Fruit fly (Drosophila melanogaster) ovary, adult (tissue): ENCODE results near the gene tinc.

Experiments
- CG17801 ChIP-seq: fragments of 200-800 bp; optimal IDR thresholded peaks from 2 replicates; lab custom pipeline; 2019; ENCODE audit warnings: missing biosample characterization, mild to moderate bottlenecking, missing genetic modification characterization, moderate library complexity; ENCODE audit not compliant: partially characterized antibody

Gene tinc

DNA sequence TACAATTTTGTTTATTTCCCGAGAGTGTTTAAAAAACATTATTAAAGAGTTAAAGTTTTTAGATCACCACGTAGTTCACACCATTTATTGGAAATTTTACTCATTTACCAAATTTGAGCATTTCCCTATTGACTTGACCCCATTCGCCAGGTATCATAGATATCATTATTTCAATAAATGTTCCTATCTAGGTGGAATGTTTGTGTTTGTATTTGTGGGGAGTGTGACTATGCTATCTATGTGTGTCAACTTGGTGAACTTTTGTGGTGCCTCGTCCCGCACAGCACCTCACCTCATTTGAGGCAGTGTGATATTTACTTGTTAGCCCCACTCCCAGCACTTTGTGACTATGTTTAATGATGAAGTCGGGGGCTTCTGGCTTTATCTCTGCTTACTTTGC is 17.3 kb downstream of the tinc start:
- no peak for TF ChIP-seq CG17801 (GFP tag; lab: Kevin White, UChicago)

DNA sequence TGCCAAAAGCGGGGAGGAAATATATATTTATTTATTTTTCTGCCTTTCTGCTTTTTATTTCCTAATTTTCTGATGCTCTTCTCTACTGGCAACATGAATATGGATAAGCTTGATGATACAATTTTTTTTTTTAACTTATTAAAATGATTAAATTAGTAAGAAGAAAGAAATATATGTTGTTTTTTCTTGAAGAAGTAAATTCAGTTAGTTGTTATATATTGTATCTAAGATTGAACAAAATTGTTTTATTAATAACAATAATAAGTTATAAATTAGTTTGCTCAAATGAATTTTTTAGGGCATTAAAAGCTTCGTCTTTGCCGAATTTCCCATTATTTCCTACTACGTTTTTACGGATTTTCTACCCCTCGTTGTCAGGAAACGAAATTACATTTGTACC is 19.2 kb downstream of the tinc start:
- no peak for TF ChIP-seq CG17801 (GFP tag; lab: Kevin White, UChicago)

dm6 chr3R:17846966-17847365 is 35.6 kb downstream of the tinc start:
- TF ChIP-seq CG17801 (GFP tag; lab: Kevin White, UChicago) = no peak

DNA sequence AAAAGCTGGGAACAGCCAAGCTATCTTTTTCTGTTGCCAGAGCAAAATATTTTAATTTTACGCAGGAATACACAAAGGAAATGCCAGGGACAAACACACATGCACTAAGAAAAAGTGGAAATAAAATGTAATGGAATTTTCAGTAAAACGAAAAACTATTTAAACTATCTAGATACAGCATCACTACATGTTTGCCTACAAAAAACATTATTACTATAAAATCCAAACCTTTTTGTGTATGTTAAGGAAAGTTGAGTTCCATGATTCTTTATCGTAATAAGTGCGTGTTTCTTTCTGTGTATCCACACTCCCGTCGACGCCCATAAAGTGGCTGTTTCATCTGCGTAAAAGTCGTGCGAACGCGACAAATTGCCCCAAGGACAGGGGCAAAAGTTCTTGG is 37.8 kb downstream of the tinc start:
- no peak for TF ChIP-seq CG17801 (GFP tag; lab: Kevin White, UChicago)

- no peak for TF ChIP-seq CG17801 (GFP tag; lab: Kevin White, UChicago)
Measured at dm6 chr3R:17861878-17862662, 50.7 kb downstream of the tinc start.

DNA sequence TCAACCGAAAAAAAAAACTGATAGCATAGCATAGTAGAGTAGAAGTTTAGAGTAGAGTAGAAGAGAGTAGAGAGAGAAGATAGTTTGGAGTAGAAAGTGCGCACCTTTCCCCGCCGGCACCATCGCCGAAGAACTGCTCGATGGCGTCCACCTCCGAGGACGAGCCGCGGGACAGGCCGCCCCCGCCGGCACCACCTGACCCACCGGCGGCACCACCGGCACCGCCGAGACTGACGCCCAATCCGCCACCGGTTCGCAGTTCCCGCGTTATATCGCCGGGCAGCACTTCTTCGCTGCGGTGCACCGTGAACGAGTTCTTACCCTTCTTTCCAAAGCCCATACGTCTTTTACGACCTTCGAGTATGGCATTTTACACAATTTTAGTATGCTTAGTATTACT is 69.7 kb downstream of the tinc start:
- TF ChIP-seq CG17801 (GFP tag; lab: Kevin White, UChicago) = no peak

- no peak for TF ChIP-seq CG17801 (GFP tag; lab: Kevin White, UChicago)
Measured at dm6 chr3R:17891025-17891424, 79.7 kb downstream of the tinc start.

DNA sequence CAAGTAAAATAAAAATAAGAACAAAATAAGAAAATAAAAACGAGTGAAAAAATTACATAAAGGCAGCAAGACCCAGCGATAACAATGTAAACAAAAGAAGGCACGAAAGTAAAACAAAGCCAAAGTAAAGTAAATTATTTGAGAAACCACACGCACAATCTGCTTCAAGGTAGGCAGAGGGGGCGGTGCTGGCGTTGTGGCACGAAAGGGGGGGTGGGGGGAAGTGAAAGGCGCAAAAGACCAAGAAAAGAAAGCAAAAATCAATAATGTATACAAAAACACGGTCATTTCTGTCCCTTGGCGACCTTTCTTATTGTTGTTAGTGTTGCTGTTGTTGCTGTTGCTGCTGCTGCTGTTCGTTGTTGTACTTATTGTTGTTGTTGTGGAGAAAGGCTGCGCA is 85.9 kb downstream of the tinc start:
- TF ChIP-seq CG17801 (GFP tag; lab: Kevin White, UChicago) = no peak

- TF ChIP-seq CG17801 (GFP tag; lab: Kevin White, UChicago) = no peak
Measured at dm6 chr3R:17897879-17898278, 86.5 kb downstream of the tinc start.

DNA sequence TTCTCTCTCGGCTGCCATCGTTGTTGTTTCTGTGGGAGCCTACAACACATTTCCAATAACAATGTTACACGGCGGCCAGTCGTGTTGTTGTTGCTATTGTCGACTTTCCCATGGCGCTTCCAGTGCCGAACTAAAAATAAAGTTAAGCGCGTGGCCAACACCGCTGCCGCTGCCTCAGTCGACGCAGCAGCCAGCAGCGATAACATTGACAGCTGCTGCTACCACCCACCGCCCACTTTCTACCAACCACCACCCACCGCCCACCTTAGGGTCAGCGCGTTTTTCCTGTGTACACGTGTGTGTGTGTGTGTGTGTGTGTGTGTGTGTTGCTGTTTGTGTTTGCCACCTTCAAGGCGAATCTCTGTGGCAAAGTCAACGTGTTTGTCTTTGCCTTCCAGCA is 89.7 kb downstream of the tinc start:
- no peak for TF ChIP-seq CG17801 (GFP tag; lab: Kevin White, UChicago)

dm6 chr3R:17902233-17902632 is 90.9 kb downstream of the tinc start:
- no peak for TF ChIP-seq CG17801 (GFP tag; lab: Kevin White, UChicago)

DNA sequence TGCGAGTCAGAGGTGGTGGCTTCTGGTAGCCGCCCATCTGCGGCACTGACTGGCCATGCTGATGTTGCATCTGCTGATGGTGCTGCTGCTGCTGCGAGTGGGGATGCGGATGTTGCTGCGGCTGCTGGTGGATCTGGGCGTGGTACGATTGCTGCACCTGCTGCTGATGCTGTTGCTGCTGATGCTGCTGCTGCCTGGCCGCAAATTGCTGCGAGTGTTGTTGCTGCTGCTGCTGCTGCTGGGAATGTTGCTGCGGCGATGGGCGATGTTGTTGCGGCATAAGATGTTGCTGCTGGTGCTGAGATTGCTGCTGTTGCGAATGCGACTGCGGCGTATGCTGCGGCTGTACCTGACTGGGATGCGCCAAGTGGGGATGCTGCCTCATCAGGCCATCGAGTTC is 93.8 kb downstream of the tinc start:
- no peak for TF ChIP-seq CG17801 (GFP tag; lab: Kevin White, UChicago)

dm6 chr3R:17906145-17906544 is 94.8 kb downstream of the tinc start, which contains the start of gene CG12347:
CG12347 (plus strand) TSS chr3R:17906445.
- TF ChIP-seq CG17801 (GFP tag; lab: Kevin White, UChicago) = no peak

- TF ChIP-seq CG17801 (GFP tag; lab: Kevin White, UChicago) = no peak
Measured at dm6 chr3R:17911076-17911475, 99.7 kb downstream of the tinc start, which contains the start of gene CG43445. CG43445 (plus strand) TSS chr3R:17911376.

DNA sequence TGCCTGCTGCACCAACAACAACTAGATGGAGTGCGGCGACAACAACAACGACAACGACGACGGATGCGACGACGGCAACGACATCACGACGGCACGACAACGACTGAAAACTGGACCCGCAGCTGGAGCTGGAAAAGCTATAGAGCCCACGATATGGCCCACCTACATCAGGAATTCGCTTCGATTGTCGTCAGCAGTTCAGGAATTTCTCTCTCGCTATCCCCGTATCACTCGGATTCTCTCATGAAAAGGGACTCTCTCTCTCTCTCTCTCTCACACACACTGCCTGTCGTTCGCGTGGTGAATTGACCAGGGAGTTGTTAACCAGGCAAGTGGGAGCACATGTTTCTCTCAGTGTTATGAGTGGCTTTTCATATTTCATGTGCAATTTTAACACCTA is 105.1 kb downstream of the tinc start, which contains the start of gene Rim:
Gene Rim (minus strand): TSS at position 101 of the 400 bp plus-strand sequence.
- TF ChIP-seq CG17801 (GFP tag; lab: Kevin White, UChicago) = no peak

- TF ChIP-seq CG17801 (GFP tag; lab: Kevin White, UChicago) = no peak
Measured at dm6 chr3R:17917871-17918499, 106.6 kb downstream of the tinc start.
